Worm (Caenorhabditis elegans): Measurements from ENCODE around the gene ZK1307.8.

The ZK1307.8 gene

DNA sequence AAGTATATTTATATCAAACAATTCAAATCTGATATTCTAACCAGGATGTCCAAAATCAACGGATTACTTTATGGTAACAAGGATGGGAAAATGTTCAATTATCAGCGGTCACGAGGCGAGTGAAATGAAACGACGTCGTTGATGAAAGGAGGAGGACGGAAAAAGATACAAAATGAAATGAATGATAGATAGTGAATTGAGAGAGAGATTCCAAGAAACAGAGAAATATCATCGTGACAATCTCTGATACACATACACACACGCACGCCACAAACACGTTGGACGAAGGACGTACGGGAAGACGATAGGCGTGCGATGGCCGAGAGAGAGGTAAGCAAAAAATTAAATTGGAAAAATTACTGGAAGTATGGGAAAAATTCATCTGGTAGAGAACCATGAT lies 23.3 kb upstream of the ZK1307.8 start (continued):
- peak; percentile 94 for TF ChIP-seq unc-130 (tag; optimal IDR thresholded peaks at IDR 0.05)
- TF ChIP-seq nhr-76 (tag; optimal IDR thresholded peaks at IDR 0.05): no peak
- TF ChIP-seq nhr-28 (tag; optimal IDR thresholded peaks at IDR 0.05): no peak
- TF ChIP-seq fkh-8 (tag; optimal IDR thresholded peaks at IDR 0.05): no peak
- TF ChIP-seq xbp-1 (tag; optimal IDR thresholded peaks at IDR 0.05): peak; percentile 61
- no peak for TF ChIP-seq ceh-90 (tag; optimal IDR thresholded peaks at IDR 0.05)
- TF ChIP-seq lin-35 (GFP tag; optimal IDR thresholded peaks at IDR 0.05): peak; percentile 33 to 73
- no peak for TF ChIP-seq hlh-4 (tag; optimal IDR thresholded peaks at IDR 0.05)
- no peak for TF ChIP-seq fkh-10 (GFP tag; optimal IDR thresholded peaks at IDR 0.05)
- TF ChIP-seq grh-1 (GFP tag; IDR thresholded peaks at IDR 0.05): peak; percentile 55
- TF ChIP-seq lin-39 (tag; optimal IDR thresholded peaks at IDR 0.05): peak; percentile 70
- TF ChIP-seq ama-1 (optimal IDR thresholded peaks at IDR 0.05): peak; percentile 2
- TF ChIP-seq tbx-2 (tag; optimal IDR thresholded peaks at IDR 0.05): peak; percentile 73
- no peak for TF ChIP-seq skn-1 (tag; optimal IDR thresholded peaks at IDR 0.05)
- no peak for TF ChIP-seq ceh-8 (GFP tag; optimal IDR thresholded peaks at IDR 0.05)
- TF ChIP-seq swsn-7 (tag; optimal IDR thresholded peaks at IDR 0.05): peak; percentile 63
- no peak for TF ChIP-seq C04F5.9 (tag; optimal IDR thresholded peaks at IDR 0.05)
- TF ChIP-seq elt-2 (tag; optimal IDR thresholded peaks at IDR 0.05): no peak
- TF ChIP-seq aha-1 (tag; optimal IDR thresholded peaks at IDR 0.05): no peak
- TF ChIP-seq dpl-1 (GFP tag; optimal IDR thresholded peaks at IDR 0.05): peak; percentile 24 to 54 (median 39)
- peak; percentile 37 for TF ChIP-seq sup-37 (GFP tag; optimal IDR thresholded peaks at IDR 0.05)
- peak; percentile 27 for TF ChIP-seq jun-1 (tag; optimal IDR thresholded peaks at IDR 0.05)
- TF ChIP-seq alr-1 (tag; optimal IDR thresholded peaks at IDR 0.05; ENCODE audit: borderline replicate concordance): no peak
- TF ChIP-seq unc-86 (tag; optimal IDR thresholded peaks at IDR 0.05): no peak
- TF ChIP-seq mdl-1 (tag; optimal IDR thresholded peaks at IDR 0.05): peak in 1 of 2 experiments; percentile 96
- no peak for TF ChIP-seq ets-5 (GFP tag; IDR thresholded peaks at IDR 0.05)
- TF ChIP-seq efl-1 (optimal IDR thresholded peaks at IDR 0.05): peak; percentile 25 to 52
- no peak for TF ChIP-seq efl-1 (GFP tag; optimal IDR thresholded peaks at IDR 0.05 in 1 of 2)
- no peak for TF ChIP-seq unc-30 (tag; optimal IDR thresholded peaks at IDR 0.05)
- no peak for TF ChIP-seq unc-98 (GFP tag; IDR thresholded peaks at IDR 0.05)
- peak; percentile 93 for TF ChIP-seq nhr-71 (tag; optimal IDR thresholded peaks at IDR 0.05)
- TF ChIP-seq mab-9 (GFP tag; IDR thresholded peaks at IDR 0.05): 0 out of 2 replicates have a peak, but pooled peaks have one; percentile 21
- TF ChIP-seq tlp-1 (tag; optimal IDR thresholded peaks at IDR 0.05): no peak
- peak; percentile 83 for TF ChIP-seq mep-1 (tag; optimal IDR thresholded peaks at IDR 0.05)
- no peak for TF ChIP-seq fkh-4 (tag; optimal IDR thresholded peaks at IDR 0.05; ENCODE audit: borderline replicate concordance)
- no peak for TF ChIP-seq nhr-84 (tag; optimal IDR thresholded peaks at IDR 0.05)
- TF ChIP-seq sox-4 (tag; optimal IDR thresholded peaks at IDR 0.05): no peak
- TF ChIP-seq nhr-12 (tag; optimal IDR thresholded peaks at IDR 0.05): no peak
- TF ChIP-seq unc-62 (GFP tag; optimal IDR thresholded peaks at IDR 0.05): no peak
- no peak for TF ChIP-seq isw-1 (GFP tag; IDR thresholded peaks at IDR 0.05)
- TF ChIP-seq nhr-20 (tag; optimal IDR thresholded peaks at IDR 0.05): peak; percentile 96
- TF ChIP-seq ztf-11 (tag; optimal IDR thresholded peaks at IDR 0.05): no peak
- no peak for TF ChIP-seq efl-3 (GFP tag; optimal IDR thresholded peaks at IDR 0.05)
- no peak for TF ChIP-seq pax-3 (tag; optimal IDR thresholded peaks at IDR 0.05)
- TF ChIP-seq hlh-17 (GFP tag; optimal IDR thresholded peaks at IDR 0.05; ENCODE audit: borderline replicate concordance): no peak
- no peak for TF ChIP-seq nhr-77 (tag; optimal IDR thresholded peaks at IDR 0.05)
- TF ChIP-seq nhr-90 (tag; optimal IDR thresholded peaks at IDR 0.05; ENCODE audit: poor library complexity): peak; percentile 87
- TF ChIP-seq egl-27 (tag; optimal IDR thresholded peaks at IDR 0.05): no peak
- peak; percentile 97 for TF ChIP-seq blmp-1 (tag; optimal IDR thresholded peaks at IDR 0.05)
- TF ChIP-seq ces-1 (GFP tag; optimal IDR thresholded peaks at IDR 0.05): no peak
- TF ChIP-seq nhr-47 (tag; optimal IDR thresholded peaks at IDR 0.05): peak; percentile 74
- TF ChIP-seq dsc-1 (tag; optimal IDR thresholded peaks at IDR 0.05): no peak

All from whole organism, L1 larva.